Fruit fly (Drosophila melanogaster) Kc167 (cell line): Measurements from ENCODE around the gene Lk.

Experiments used
- Myc ChIP-seq: fragments of >200 bp; optimal IDR thresholded peaks from 2 replicates; lab custom pipeline; 2017; ENCODE audit warnings: missing external identifiers
- Sin3A ChIP-seq: fragments of >200 bp; optimal IDR thresholded peaks from 2 replicates; lab custom pipeline; 2018; ENCODE audit warnings: missing external identifiers
- h ChIP-seq: fragments of >200 bp; optimal IDR thresholded peaks from 3 replicates; lab custom pipeline; 2018; ENCODE audit warnings: missing external identifiers
- psq ChIP-seq: fragments of >200 bp; optimal IDR thresholded peaks from 2 replicates; lab custom pipeline; 2017; ENCODE audit warnings: missing external identifiers

dm6 chr3L:14590964-14591363, 30.4 kb upstream of the Lk start:
- TF ChIP-seq Myc (lab: Kevin White, UChicago) (no peak), psq (lab: Kevin White, UChicago) (no peak), h (no peak), Sin3A (no peak)
